Worm (Caenorhabditis elegans) whole organism, mixed stage, embryonic: Measurements from ENCODE around the gene sptf-2.

ENCODE experiments used
- ceh-39 ChIP-seq: fragments of 150-350 bp; optimal IDR thresholded peaks from 2 replicates; lab custom pipeline; 2014; ENCODE audit warnings: missing biosample characterization, missing genetic modification characterization
- ceh-43 ChIP-seq: fragments of 200-800 bp; sonication (Bioruptor generic); optimal IDR thresholded peaks from 2 replicates; lab custom pipeline; 2018; ENCODE audit warnings: mild to moderate bottlenecking, missing genetic modification characterization, moderate library complexity, missing compliant biosample characterization
- drap-1 ChIP-seq: fragments of 200-800 bp; sonication (Bioruptor generic); optimal IDR thresholded peaks from 3 replicates; lab custom pipeline; 2018; ENCODE audit warnings: mild to moderate bottlenecking, missing genetic modification characterization, missing compliant biosample characterization
- elt-3 ChIP-seq: fragments of 150-350 bp; optimal IDR thresholded peaks from 2 replicates; lab custom pipeline; 2014; ENCODE audit warnings: missing biosample characterization, missing genetic modification characterization
- hlh-1 ChIP-seq: fragments of 150-350 bp; optimal IDR thresholded peaks from 2 replicates; lab custom pipeline; 2014; ENCODE audit warnings: missing biosample characterization, missing genetic modification reagents, missing genetic modification characterization
- lsy-2 ChIP-seq: fragments of 150-350 bp; optimal IDR thresholded peaks from 2 replicates; lab custom pipeline; 2014; ENCODE audit warnings: missing biosample characterization, missing genetic modification characterization
- mep-1 ChIP-seq: fragments of 150-350 bp; optimal IDR thresholded peaks from 2 replicates; lab custom pipeline; 2017; ENCODE audit warnings: missing biosample characterization, missing genetic modification reagents, missing genetic modification characterization, inconsistent platforms
- nhr-12 ChIP-seq: fragments of 150-350 bp; optimal IDR thresholded peaks from 2 replicates; lab custom pipeline; 2014; ENCODE audit warnings: missing biosample characterization, missing genetic modification characterization
- nhr-2 ChIP-seq: fragments of 150-350 bp; optimal IDR thresholded peaks from 2 replicates; lab custom pipeline; 2014; ENCODE audit warnings: missing biosample characterization, missing genetic modification characterization
- nhr-28 ChIP-seq: fragments of 150-350 bp; optimal IDR thresholded peaks from 2 replicates; lab custom pipeline; 2014; ENCODE audit warnings: missing biosample characterization, missing genetic modification characterization
- snpc-4 ChIP-seq: fragments of 150-350 bp; optimal IDR thresholded peaks from 2 replicates; lab custom pipeline; 2014; ENCODE audit warnings: missing biosample characterization, missing genetic modification characterization
- sptf-1 ChIP-seq: sonication (generic microtip); optimal IDR thresholded peaks from 2 replicates; lab custom pipeline; 2017; ENCODE audit warnings: mild to moderate bottlenecking, missing genetic modification characterization, moderate library complexity, missing compliant biosample characterization
- unc-62 ChIP-seq: fragments of 150-350 bp; optimal IDR thresholded peaks from 2 replicates; lab custom pipeline; 2014; ENCODE audit warnings: missing biosample characterization, missing genetic modification reagents, missing genetic modification characterization
- ztf-11 ChIP-seq: fragments of 150-350 bp; optimal IDR thresholded peaks from 2 replicates; lab custom pipeline; 2014; ENCODE audit warnings: missing biosample characterization, missing genetic modification characterization

DNA sequence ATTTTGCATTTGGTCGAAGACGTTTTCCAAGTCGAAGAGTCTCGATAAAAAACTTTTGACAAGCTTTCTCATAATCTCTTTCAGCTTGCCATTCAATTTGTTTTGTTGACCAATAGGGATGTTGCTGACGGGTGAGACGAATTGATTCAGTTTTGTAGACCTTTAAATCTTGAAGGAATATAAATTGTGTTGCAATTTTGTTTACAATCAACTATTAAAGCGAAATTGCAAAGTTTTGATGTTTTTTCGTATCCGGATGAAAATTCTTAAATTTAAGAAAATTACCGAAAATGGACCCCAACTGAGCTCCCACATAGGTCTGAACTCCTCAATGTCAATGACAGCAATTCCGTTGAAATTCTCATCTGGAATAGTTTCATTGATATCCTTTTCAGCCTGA lies 9.1 kb upstream of the sptf-2 start:
- TF ChIP-seq ceh-39 (tag; lab: Kevin White, UChicago) (no peak), nhr-12 (tag; lab: Kevin White, UChicago) (no peak), nhr-28 (tag; lab: Kevin White, UChicago) (no peak), ceh-43 (GFP tag; lab: Kevin White, UChicago) (no peak), nhr-2 (tag; lab: Kevin White, UChicago) (no peak), mep-1 (no peak), snpc-4 (tag; lab: Kevin White, UChicago) (no peak), lsy-2 (tag; lab: Kevin White, UChicago) (no peak), unc-62 (GFP tag; lab: Kevin White, UChicago) (no peak), drap-1 (no peak), ztf-11 (tag; lab: Kevin White, UChicago) (no peak), hlh-1 (tag; lab: Kevin White, UChicago) (no peak), sptf-1 (tag; lab: Kevin White, UChicago) (no peak), elt-3 (no peak)
